Worm (Caenorhabditis elegans) whole organism, L2 larva: ENCODE data around the gene mec-1.

Experiments used
- C34F6.9 ChIP-seq: fragments of 150-350 bp; optimal IDR thresholded peaks from 2 replicates; lab custom pipeline; 2014; ENCODE audit warnings: missing biosample characterization, missing genetic modification characterization
- F13H6.1 ChIP-seq: sonication (generic microtip); optimal IDR thresholded peaks from 2 replicates; lab custom pipeline; 2016; ENCODE audit warnings: missing genetic modification characterization, missing compliant biosample characterization
- R02D3.7 ChIP-seq: fragments of 150-350 bp; optimal IDR thresholded peaks from 2 replicates; lab custom pipeline; 2014; ENCODE audit warnings: missing biosample characterization, missing genetic modification characterization
- Y55F3AM.14 ChIP-seq: fragments of 200-800 bp; sonication (Bioruptor generic); optimal IDR thresholded peaks from 2 replicates; lab custom pipeline; 2018; ENCODE audit warnings: mild to moderate bottlenecking, missing genetic modification characterization, missing compliant biosample characterization
- ZK546.5 ChIP-seq: sonication (generic microtip); optimal IDR thresholded peaks from 2 replicates; lab custom pipeline; 2017; ENCODE audit warnings: missing biosample characterization, missing genetic modification characterization
- alr-1 ChIP-seq: fragments of 150-350 bp; optimal IDR thresholded peaks from 2 replicates; lab custom pipeline; 2014; ENCODE audit warnings: missing biosample characterization, missing genetic modification characterization
- aly-2 ChIP-seq: fragments of 150-350 bp; optimal IDR thresholded peaks from 2 replicates; lab custom pipeline; 2014; ENCODE audit warnings: missing biosample characterization, missing genetic modification characterization
- ama-1 ChIP-seq: fragments of 150-350 bp; optimal IDR thresholded peaks from 2 replicates; lab custom pipeline; 2018; ENCODE audit warnings: inconsistent platforms
- blmp-1 ChIP-seq: sonication (generic microtip); optimal IDR thresholded peaks from 2 replicates; lab custom pipeline; 2017; ENCODE audit warnings: missing genetic modification characterization, mild to moderate bottlenecking, missing compliant biosample characterization, antibody characterized with exemption, moderate library complexity; ENCODE audit not compliant: insufficient read depth
- ceh-16 ChIP-seq: fragments of 150-350 bp; optimal IDR thresholded peaks from 2 replicates; lab custom pipeline; 2014; ENCODE audit warnings: missing biosample characterization, missing genetic modification characterization
- ceh-82 ChIP-seq: fragments of 150-350 bp; optimal IDR thresholded peaks from 2 replicates; lab custom pipeline; 2014; ENCODE audit warnings: missing biosample characterization, missing genetic modification characterization
- crh-2 ChIP-seq: sonication (generic microtip); optimal IDR thresholded peaks from 2 replicates; lab custom pipeline; 2017; ENCODE audit warnings: missing biosample characterization, missing genetic modification characterization
- dmd-4 ChIP-seq: sonication (generic microtip); optimal IDR thresholded peaks from 2 replicates; lab custom pipeline; 2017; ENCODE audit warnings: missing biosample characterization, missing genetic modification characterization
- egl-27 ChIP-seq: sonication (generic microtip); optimal IDR thresholded peaks from 3 replicates; lab custom pipeline; 2017; ENCODE audit warnings: missing biosample characterization, missing genetic modification reagents, missing genetic modification characterization
- elt-1 ChIP-seq: fragments of 150-350 bp; optimal IDR thresholded peaks from 2 replicates; lab custom pipeline; 2014; ENCODE audit warnings: missing biosample characterization, missing genetic modification characterization
- fos-1 ChIP-seq: fragments of 150-350 bp; optimal IDR thresholded peaks from 2 replicates; lab custom pipeline; 2014; ENCODE audit warnings: missing biosample characterization, missing genetic modification characterization
- lin-11 ChIP-seq: fragments of 150-350 bp; sonication (generic microtip); optimal IDR thresholded peaks from 2 replicates; lab custom pipeline; 2014; ENCODE audit warnings: missing biosample characterization, missing genetic modification characterization, inconsistent platforms, mixed read lengths
- lin-13 ChIP-seq: fragments of 150-350 bp; optimal IDR thresholded peaks from 2 replicates; lab custom pipeline; 2014; ENCODE audit warnings: missing biosample characterization, missing genetic modification reagents, missing genetic modification characterization
- lsy-2 ChIP-seq, 2 experiments: fragments of 150-350 bp in 1 of 2; sonication (generic microtip) in 1 of 2; optimal IDR thresholded peaks; 2 replicates each; lab custom pipeline; 2014 to 2017; ENCODE audit warnings: missing biosample characterization in 2 of 2, missing genetic modification characterization in 2 of 2
- mab-5 ChIP-seq: fragments of 150-350 bp; optimal IDR thresholded peaks from 2 replicates; lab custom pipeline; 2014; ENCODE audit warnings: missing biosample characterization, missing genetic modification characterization
- mbf-1 ChIP-seq: sonication (generic microtip); optimal IDR thresholded peaks from 2 replicates; lab custom pipeline; 2017; ENCODE audit warnings: missing biosample characterization, missing genetic modification characterization
- mdl-1 ChIP-seq, 2 experiments: fragments of 150-350 bp in 1 of 2; sonication (generic microtip) in 1 of 2; optimal IDR thresholded peaks; 2 replicates each; lab custom pipeline; 2017; ENCODE audit warnings: missing biosample characterization in 2 of 2, missing genetic modification characterization in 2 of 2
- nhr-11 ChIP-seq: fragments of 150-350 bp; optimal IDR thresholded peaks from 2 replicates; lab custom pipeline; 2014; ENCODE audit warnings: missing biosample characterization, missing genetic modification characterization
- nhr-12 ChIP-seq: fragments of 150-350 bp; optimal IDR thresholded peaks from 2 replicates; lab custom pipeline; 2014; ENCODE audit warnings: missing biosample characterization, missing genetic modification characterization
- nhr-21 ChIP-seq: fragments of 150-350 bp; optimal IDR thresholded peaks from 2 replicates; lab custom pipeline; 2014; ENCODE audit warnings: missing biosample characterization, missing genetic modification characterization
- nhr-23 ChIP-seq: fragments of 150-350 bp; optimal IDR thresholded peaks from 2 replicates; lab custom pipeline; 2014; ENCODE audit warnings: missing biosample characterization, missing genetic modification reagents, missing genetic modification characterization
- nhr-237 ChIP-seq: fragments of 150-350 bp; optimal IDR thresholded peaks from 2 replicates; lab custom pipeline; 2014; ENCODE audit warnings: missing biosample characterization, missing genetic modification characterization
- nhr-25 ChIP-seq: fragments of 150-350 bp; sonication (generic microtip); optimal IDR thresholded peaks from 3 replicates; lab custom pipeline; 2014; ENCODE audit warnings: missing biosample characterization, missing genetic modification characterization
- sem-4 ChIP-seq: fragments of 150-350 bp; optimal IDR thresholded peaks from 2 replicates; lab custom pipeline; 2014; ENCODE audit warnings: missing biosample characterization, missing genetic modification reagents, missing genetic modification characterization
- sma-3 ChIP-seq: sonication (generic microtip); optimal IDR thresholded peaks from 2 replicates; lab custom pipeline; 2016; ENCODE audit warnings: missing genetic modification reagents, missing genetic modification characterization, missing compliant biosample characterization
- sma-9 ChIP-seq, 2 experiments: fragments of 150-350 bp in 1 of 2; sonication (generic microtip) in 1 of 2; optimal IDR thresholded peaks; 2 replicates each; lab custom pipeline; 2014 to 2016; ENCODE audit warnings: missing genetic modification characterization in 2 of 2, mild to moderate bottlenecking in 1 of 2, missing biosample characterization in 1 of 2, missing compliant biosample characterization in 1 of 2, missing genetic modification reagents in 1 of 2, moderate library complexity in 1 of 2
- snpc-4 ChIP-seq: fragments of 150-350 bp; optimal IDR thresholded peaks from 2 replicates; lab custom pipeline; 2014; ENCODE audit warnings: missing biosample characterization, missing genetic modification characterization
- unc-39 ChIP-seq: fragments of 150-350 bp; optimal IDR thresholded peaks from 2 replicates; lab custom pipeline; 2014; ENCODE audit warnings: missing biosample characterization, missing genetic modification characterization
- unc-62 ChIP-seq: fragments of 150-350 bp; optimal IDR thresholded peaks from 2 replicates; lab custom pipeline; 2014; ENCODE audit warnings: missing biosample characterization, missing genetic modification reagents, missing genetic modification characterization
- ztf-1 ChIP-seq: fragments of 200-800 bp; sonication (Bioruptor generic); conservative IDR thresholded peaks from 2 replicates; pipeline ENCODE4 v1.3.6; 2022; ENCODE audit warnings: missing genetic modification characterization, missing compliant biosample characterization
- ztf-4 ChIP-seq: fragments of 150-350 bp; optimal IDR thresholded peaks from 2 replicates; lab custom pipeline; 2014; ENCODE audit warnings: missing biosample characterization, missing genetic modification characterization

The mec-1 gene

ce11 chrV:6982813-6983212, 26.5 kb downstream of the mec-1 start, which contains the start of gene nhr-161:
Gene nhr-161 (minus strand): TSS chrV:6982913.
- TF ChIP-seq fos-1 (tag; lab: Kevin White, UChicago) (no peak), sma-9 (GFP tag; optimal IDR thresholded peaks at IDR 0.05; lab: Kevin White, UChicago) (no peak), sma-9 (tag; optimal IDR thresholded peaks at IDR 0.05; lab: Kevin White, UChicago) (no peak), ama-1 (lab: Kevin White, UChicago) (no peak), lin-13 (GFP tag; lab: Kevin White, UChicago) (no peak), mbf-1 (tag; lab: Kevin White, UChicago) (no peak), elt-1 (tag; lab: Kevin White, UChicago) (no peak), Y55F3AM.14 (GFP tag; lab: Kevin White, UChicago) (no peak)

ce11 chrV:6985943-6986342, 29.6 kb downstream of the mec-1 start, which contains the start of gene nhr-163:
Gene nhr-163 (minus strand): TSS chrV:6986043.
- no peak for TF ChIP-seq nhr-23 (tag; lab: Kevin White, UChicago)
- TF ChIP-seq nhr-11 (tag; lab: Kevin White, UChicago) = no peak
- no peak for TF ChIP-seq crh-2 (tag; lab: Kevin White, UChicago)
- TF ChIP-seq snpc-4 (tag; lab: Kevin White, UChicago) = no peak
- TF ChIP-seq mbf-1 (tag; lab: Kevin White, UChicago) = no peak
- TF ChIP-seq sma-3 (GFP tag; lab: Kevin White, UChicago) = no peak
- TF ChIP-seq unc-62 = no peak
- no peak for TF ChIP-seq lsy-2 (tag; optimal IDR thresholded peaks at IDR 0.05; lab: Kevin White, UChicago)
- no peak for TF ChIP-seq alr-1 (tag; lab: Kevin White, UChicago)
- TF ChIP-seq, all 48 proteins: peak for 0

ce11 chrV:6987673-6988072, 31.3 kb downstream of the mec-1 start, which contains the start of gene nhr-139:
Gene nhr-139 (minus strand): TSS chrV:6987773.
- TF ChIP-seq C34F6.9 (tag; lab: Kevin White, UChicago) = no peak
- no peak for TF ChIP-seq egl-27 (tag; lab: Kevin White, UChicago)
- TF ChIP-seq sma-3 (GFP tag; lab: Kevin White, UChicago) = no peak
- TF ChIP-seq nhr-11 (tag; lab: Kevin White, UChicago) = no peak
- TF ChIP-seq aly-2 (tag; lab: Kevin White, UChicago) = no peak
- TF ChIP-seq mdl-1 (tag; optimal IDR thresholded peaks at IDR 0.05; lab: Kevin White, UChicago) = no peak
- TF ChIP-seq fos-1 (tag; lab: Kevin White, UChicago) = no peak
- no peak for TF ChIP-seq nhr-12 (tag; lab: Kevin White, UChicago)
- TF ChIP-seq ceh-82 (tag; lab: Kevin White, UChicago) = no peak
- TF ChIP-seq ztf-4 = no peak
- no peak for TF ChIP-seq ceh-16 (tag; lab: Kevin White, UChicago)
- no peak for TF ChIP-seq mab-5 (tag; lab: Kevin White, UChicago)

ce11 chrV:6989626-6990138, 33.3 kb downstream of the mec-1 start, which contains the start of gene nhr-140:
Gene nhr-140 (minus strand): TSS chrV:6989676.
- TF ChIP-seq mdl-1 (tag; optimal IDR thresholded peaks at IDR 0.05; lab: Kevin White, UChicago) = no peak
- no peak for TF ChIP-seq lin-11
- TF ChIP-seq ZK546.5 = no peak
- TF ChIP-seq Y55F3AM.14 (GFP tag; lab: Kevin White, UChicago) = no peak
- TF ChIP-seq ztf-4 = no peak
- no peak for TF ChIP-seq mab-5 (tag; lab: Kevin White, UChicago)
- TF ChIP-seq sma-9 (GFP tag; optimal IDR thresholded peaks at IDR 0.05; lab: Kevin White, UChicago) = no peak
- no peak for TF ChIP-seq sma-9 (tag; optimal IDR thresholded peaks at IDR 0.05; lab: Kevin White, UChicago)
- no peak for TF ChIP-seq nhr-237
- no peak for TF ChIP-seq unc-39 (tag; lab: Kevin White, UChicago)
- TF ChIP-seq blmp-1 (tag; lab: Kevin White, UChicago) = no peak
- no peak for TF ChIP-seq nhr-12 (tag; lab: Kevin White, UChicago)
- no peak for TF ChIP-seq unc-62
- no peak for TF ChIP-seq nhr-23 (tag; lab: Kevin White, UChicago)
- TF ChIP-seq lin-13 (GFP tag; lab: Kevin White, UChicago) = no peak
- TF ChIP-seq R02D3.7 = no peak
- TF ChIP-seq sem-4 = no peak
- no peak for TF ChIP-seq F13H6.1 (tag; lab: Kevin White, UChicago)
- TF ChIP-seq ztf-1 (GFP tag; lab: Robert Waterston, UW) = no peak

- TF ChIP-seq alr-1 (tag; lab: Kevin White, UChicago) = no peak
- no peak for TF ChIP-seq R02D3.7
- TF ChIP-seq lin-13 (GFP tag; lab: Kevin White, UChicago) = no peak
- TF ChIP-seq ZK546.5 = no peak
- no peak for TF ChIP-seq sma-9 (GFP tag; optimal IDR thresholded peaks at IDR 0.05; lab: Kevin White, UChicago)
- TF ChIP-seq sma-9 (tag; optimal IDR thresholded peaks at IDR 0.05; lab: Kevin White, UChicago) = no peak
- no peak for TF ChIP-seq nhr-21
- no peak for TF ChIP-seq sem-4
- no peak for TF ChIP-seq dmd-4
- no peak for TF ChIP-seq sma-3 (GFP tag; lab: Kevin White, UChicago)
- no peak for TF ChIP-seq nhr-25
- no peak for TF ChIP-seq aly-2 (tag; lab: Kevin White, UChicago)
- TF ChIP-seq egl-27 (tag; lab: Kevin White, UChicago) = no peak
- TF ChIP-seq, all 48 proteins: peak for 0
Measured at ce11 chrV:6991771-6992170, 35.4 kb downstream of the mec-1 start, which contains the start of gene nhr-162. Gene nhr-162 (minus strand): TSS chrV:6991871.
